Worm (Caenorhabditis elegans) whole organism, young adult: ENCODE data around the gene H01G02.1.

Source experiments
- F57A8.1 ChIP-seq: fragments of 200-800 bp; sonication (Bioruptor generic); optimal IDR thresholded peaks from 2 replicates; lab custom pipeline; 2018; ENCODE audit warnings: mild to moderate bottlenecking, missing genetic modification characterization, moderate library complexity, missing compliant biosample characterization
- ZK185.1 ChIP-seq: sonication (generic microtip); optimal IDR thresholded peaks from 2 replicates; lab custom pipeline; 2016; ENCODE audit warnings: mild to moderate bottlenecking, missing genetic modification characterization, missing compliant biosample characterization; ENCODE audit not compliant: poor library complexity, severe bottlenecking
- dpl-1 ChIP-seq: fragments of 150-350 bp; optimal IDR thresholded peaks from 2 replicates; lab custom pipeline; 2014; ENCODE audit warnings: missing biosample characterization, missing genetic modification reagents, missing genetic modification characterization
- ekl-4 ChIP-seq: fragments of 200-800 bp; sonication (Bioruptor generic); IDR thresholded peaks from 2 replicates; pipeline ENCODE4 v1.3.6; 2022; ENCODE audit warnings: missing genetic modification reagents, missing genetic modification characterization, missing compliant biosample characterization
- hsf-1 ChIP-seq: fragments of 200-800 bp; sonication (Bioruptor generic); IDR thresholded peaks from 2 replicates; pipeline ENCODE4 v1.3.6; 2022; ENCODE audit warnings: missing genetic modification reagents, missing genetic modification characterization, missing compliant biosample characterization
- nhr-90 ChIP-seq: sonication (generic microtip); optimal IDR thresholded peaks from 2 replicates; lab custom pipeline; 2016; ENCODE audit warnings: missing genotype, mild to moderate bottlenecking, missing genetic modification characterization, missing compliant biosample characterization
- sdz-38 ChIP-seq: sonication (generic microtip); optimal IDR thresholded peaks from 2 replicates; lab custom pipeline; 2016; ENCODE audit warnings: missing genotype, missing genetic modification characterization, missing compliant biosample characterization
- unc-62 ChIP-seq: fragments of 150-350 bp; optimal IDR thresholded peaks from 2 replicates; lab custom pipeline; 2014; ENCODE audit warnings: missing biosample characterization, missing genetic modification reagents, missing genetic modification characterization
- zfh-2 ChIP-seq: fragments of 200-800 bp; sonication (Bioruptor generic); conservative IDR thresholded peaks from 2 replicates; pipeline ENCODE4 v1.3.6; 2022; ENCODE audit warnings: missing genetic modification reagents, missing genetic modification characterization, missing compliant biosample characterization
- zim-3 ChIP-seq: sonication (generic microtip); optimal IDR thresholded peaks from 2 replicates; lab custom pipeline; 2017; ENCODE audit warnings: mild to moderate bottlenecking, missing genetic modification characterization, moderate library complexity, missing compliant biosample characterization
- ztf-26 ChIP-seq: sonication (generic microtip); optimal IDR thresholded peaks from 2 replicates; lab custom pipeline; 2017; ENCODE audit warnings: missing genetic modification characterization, missing compliant biosample characterization
- ztf-3 ChIP-seq: fragments of 200-800 bp; sonication (Bioruptor generic); optimal IDR thresholded peaks from 2 replicates; lab custom pipeline; 2018; ENCODE audit warnings: mild to moderate bottlenecking, missing genetic modification characterization, missing compliant biosample characterization

ce11 chrIV:11820067-11820913 lies 16.3 kb upstream of the H01G02.1 start:
- TF ChIP-seq zim-3 (tag; lab: Kevin White, UChicago): no peak
- no peak for TF ChIP-seq sdz-38 (tag; lab: Kevin White, UChicago)
- no peak for TF ChIP-seq unc-62 (GFP tag; lab: Kevin White, UChicago)
- TF ChIP-seq ekl-4: peak; percentile 61; the same call in 1 of the 2 replicates
- peak; percentile 79 for TF ChIP-seq hsf-1
- TF ChIP-seq ZK185.1 (tag; lab: Kevin White, UChicago): peak; percentile 53
- no peak for TF ChIP-seq nhr-90 (tag; lab: Kevin White, UChicago)
- no peak for TF ChIP-seq ztf-26
- TF ChIP-seq ztf-3 (GFP tag; lab: Kevin White, UChicago): no peak
- TF ChIP-seq F57A8.1: no peak
- no peak for TF ChIP-seq zfh-2 (GFP tag; lab: Robert Waterston, UW)
- no peak for TF ChIP-seq dpl-1 (GFP tag; lab: Kevin White, UChicago)
